Fruit fly (Drosophila melanogaster): ENCODE results near the gene CG7133.
A peak's percentile ranks its signal among the peaks of the same experiment; 100 is the strongest.

CG7133 gene

dm6 chr3L:22065694-22066093, 8.6 kb downstream of the CG7133 start, which contains the start of gene CG14561 (continued):
- TF ChIP-seq CG12769 (tag; optimal IDR thresholded peaks at IDR 0.05) (no peak), danr (GFP tag; IDR thresholded peaks at IDR 0.05) (no peak), Dfd (GFP tag; optimal IDR thresholded peaks at IDR 0.05) (no peak), Dp (GFP tag; optimal IDR thresholded peaks at IDR 0.05) (peak; percentile 71), al (GFP tag; IDR thresholded peaks at IDR 0.05) (no peak), Bgb (GFP tag; IDR thresholded peaks at IDR 0.05; ENCODE audit: partially characterized antibody) (peak; percentile 97), CG9797 (GFP tag; optimal IDR thresholded peaks at IDR 0.05) (peak; percentile 45), ara (GFP tag; IDR thresholded peaks at IDR 0.05) (peak; percentile 25; the same call in 1 of the 2 replicates), yki (optimal IDR thresholded peaks at IDR 0.05) (peak; percentile 3), CG15011 (GFP tag; optimal IDR thresholded peaks at IDR 0.05) (no peak), Doc2 (GFP tag; IDR thresholded peaks at IDR 0.05) (no peak), CoRest (tag; optimal IDR thresholded peaks at IDR 0.05) (peak; percentile 31), gsb-n (tag; optimal IDR thresholded peaks at IDR 0.05) (no peak), CG12391 (tag; optimal IDR thresholded peaks at IDR 0.05) (peak; percentile 16), Dll (GFP tag; IDR thresholded peaks at IDR 0.05; ENCODE audit: partially characterized antibody) (peak; percentile 94), gro (GFP tag; optimal IDR thresholded peaks at IDR 0.05) (peak; percentile 28), her (GFP tag; optimal IDR thresholded peaks at IDR 0.05) (peak; percentile 40), Meics (GFP tag; optimal IDR thresholded peaks at IDR 0.05) (peak; percentile 81), CG33213 (GFP tag; optimal IDR thresholded peaks at IDR 0.05) (peak; percentile 64), jing (GFP tag; optimal IDR thresholded peaks at IDR 0.05) (no peak), Ets65A (GFP tag) (no peak), CG1603 (tag; optimal IDR thresholded peaks at IDR 0.05) (peak; percentile 85), CG4282 (GFP tag; optimal IDR thresholded peaks at IDR 0.05) (peak; percentile 10), CG11456 (GFP tag; IDR thresholded peaks at IDR 0.05) (peak; percentile 20; the same call in 2 of the 3 replicates), CG34224 (GFP tag; IDR thresholded peaks at IDR 0.05; ENCODE audit: partially characterized antibody) (peak; percentile 87), Sin3A (optimal IDR thresholded peaks at IDR 0.05) (peak; percentile 69), CG30020 (tag; optimal IDR thresholded peaks at IDR 0.05) (peak; percentile 57), Antp (GFP tag; optimal IDR thresholded peaks at IDR 0.05) (peak; percentile 19), CG42726 (GFP tag; IDR thresholded peaks at IDR 0.05; ENCODE audit: partially characterized antibody) (peak; percentile 94), CG16813 (GFP tag; IDR thresholded peaks at IDR 0.05; ENCODE audit: partially characterized antibody) (peak; percentile 96), Max (GFP tag; optimal IDR thresholded peaks at IDR 0.05) (peak; percentile 16), twi (tag; optimal IDR thresholded peaks at IDR 0.05) (peak; percentile 7), CG11398 (GFP tag; optimal IDR thresholded peaks at IDR 0.05) (no peak), CG9817 (tag; optimal IDR thresholded peaks at IDR 0.05) (peak; percentile 4), CG17829 (tag; optimal IDR thresholded peaks at IDR 0.05) (peak; percentile 65), CG10959 (GFP tag; IDR thresholded peaks at IDR 0.05) (no peak), CG17186 (GFP tag; optimal IDR thresholded peaks at IDR 0.05) (peak; percentile 59), tgo (GFP tag; IDR thresholded peaks at IDR 0.05) (no peak), CG3065 (GFP tag; optimal IDR thresholded peaks at IDR 0.05) (no peak), CG9727 (GFP tag; optimal IDR thresholded peaks at IDR 0.05) (peak; percentile 12), bigmax (GFP tag; optimal IDR thresholded peaks at IDR 0.05) (peak; percentile 56), otp (GFP tag; IDR thresholded peaks at IDR 0.05) (no peak), lab (GFP tag; optimal IDR thresholded peaks at IDR 0.05) (no peak), YL-1 (GFP tag; optimal IDR thresholded peaks at IDR 0.05) (peak; percentile 28), Ets97D (GFP tag; optimal IDR thresholded peaks at IDR 0.05) (peak; percentile 79), CG4328 (GFP tag; optimal IDR thresholded peaks at IDR 0.05) (no peak), dm (GFP tag; optimal IDR thresholded peaks at IDR 0.05) (peak; percentile 18), CG4404 (GFP tag; IDR thresholded peaks at IDR 0.05) (no peak), vnd (GFP tag; IDR thresholded peaks at IDR 0.05; ENCODE audit: partially characterized antibody) (peak; percentile 90), slbo (GFP tag; IDR thresholded peaks at IDR 0.05) (peak; percentile 47; the same call in 1 of the 2 replicates), CG12659 (GFP tag; optimal IDR thresholded peaks at IDR 0.05) (peak; percentile 54), CG7357 (GFP tag; IDR thresholded peaks at IDR 0.05) (no peak)

Measured in whole organism, embryonic.